Worm (Caenorhabditis elegans): ENCODE results near the gene snx-1.

The snx-1 gene

DNA sequence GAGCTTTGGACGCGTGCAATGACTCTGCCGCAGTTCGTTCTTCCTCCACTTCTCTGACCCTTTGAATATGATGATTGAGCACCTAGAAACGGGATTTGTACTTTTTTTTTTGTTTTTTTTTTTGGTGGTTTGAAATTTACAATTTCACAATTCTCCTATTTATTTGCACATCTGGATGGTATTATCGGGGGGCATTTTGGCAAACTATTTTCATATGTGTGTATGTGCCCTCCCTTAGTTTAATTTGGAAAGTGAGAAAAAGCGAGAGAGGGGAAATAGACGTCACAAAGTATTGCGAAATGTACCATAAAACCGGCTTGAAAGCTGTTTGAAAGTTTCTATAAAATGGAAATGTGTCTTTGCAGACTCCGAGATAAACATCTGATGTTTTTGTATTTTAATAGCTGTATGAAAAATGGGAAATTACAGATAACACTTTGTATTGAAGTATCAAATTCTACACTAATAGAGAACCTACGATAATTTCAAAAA is 42.3 kb upstream of the snx-1 start:
- TF ChIP-seq lsy-2 (tag; optimal IDR thresholded peaks at IDR 0.05): peak in 1 of 2 experiments; percentile 8
- no peak for TF ChIP-seq jun-1 (tag; optimal IDR thresholded peaks at IDR 0.05)
- peak; percentile 97 for TF ChIP-seq dsc-1 (tag; optimal IDR thresholded peaks at IDR 0.05)
- TF ChIP-seq egl-27 (tag; optimal IDR thresholded peaks at IDR 0.05): no peak
- no peak for TF ChIP-seq tbx-2 (tag; optimal IDR thresholded peaks at IDR 0.05)
- TF ChIP-seq ceh-82 (tag; optimal IDR thresholded peaks at IDR 0.05): no peak
- no peak for TF ChIP-seq egl-13 (tag; optimal IDR thresholded peaks at IDR 0.05)
- no peak for TF ChIP-seq mef-2 (tag; optimal IDR thresholded peaks at IDR 0.05)
- no peak for TF ChIP-seq grh-1 (GFP tag; IDR thresholded peaks at IDR 0.05)
- no peak for TF ChIP-seq nhr-12 (tag; optimal IDR thresholded peaks at IDR 0.05)
- TF ChIP-seq nhr-77 (tag; optimal IDR thresholded peaks at IDR 0.05): no peak
- no peak for TF ChIP-seq ztf-11 (tag; optimal IDR thresholded peaks at IDR 0.05)
- no peak for TF ChIP-seq unc-62 (GFP tag; optimal IDR thresholded peaks at IDR 0.05)
- TF ChIP-seq efl-3 (GFP tag; optimal IDR thresholded peaks at IDR 0.05): no peak
- no peak for TF ChIP-seq irx-1 (tag; optimal IDR thresholded peaks at IDR 0.05)
- TF ChIP-seq rnt-1 (tag; optimal IDR thresholded peaks at IDR 0.05): no peak
- TF ChIP-seq snu-23 (GFP tag; optimal IDR thresholded peaks at IDR 0.05): no peak
- TF ChIP-seq isw-1 (GFP tag; IDR thresholded peaks at IDR 0.05): no peak
- TF ChIP-seq nhr-71 (tag; optimal IDR thresholded peaks at IDR 0.05): no peak
- TF ChIP-seq xbp-1 (tag; optimal IDR thresholded peaks at IDR 0.05): no peak
- TF ChIP-seq tlp-1 (tag; optimal IDR thresholded peaks at IDR 0.05): no peak
- TF ChIP-seq lin-14 (GFP tag; optimal IDR thresholded peaks at IDR 0.05): peak; percentile 22
- TF ChIP-seq nhr-28 (tag; optimal IDR thresholded peaks at IDR 0.05): no peak
- TF ChIP-seq sox-4 (tag; optimal IDR thresholded peaks at IDR 0.05): no peak
- TF ChIP-seq aly-2 (tag; optimal IDR thresholded peaks at IDR 0.05): no peak
- TF ChIP-seq ceh-63 (GFP tag; optimal IDR thresholded peaks at IDR 0.05): no peak
- no peak for TF ChIP-seq nhr-237 (tag; optimal IDR thresholded peaks at IDR 0.05)
- no peak for TF ChIP-seq C16A3.4 (tag; optimal IDR thresholded peaks at IDR 0.05)
- no peak for TF ChIP-seq ama-1 (optimal IDR thresholded peaks at IDR 0.05)
- no peak for TF ChIP-seq zag-1 (tag; optimal IDR thresholded peaks at IDR 0.05)
- no peak for TF ChIP-seq mdl-1 (tag; optimal IDR thresholded peaks at IDR 0.05)
- no peak for TF ChIP-seq aha-1 (tag; optimal IDR thresholded peaks at IDR 0.05)
- TF ChIP-seq C04F5.9 (tag; optimal IDR thresholded peaks at IDR 0.05): no peak
- no peak for TF ChIP-seq snpc-4 (tag; optimal IDR thresholded peaks at IDR 0.05)
- TF ChIP-seq skn-1 (tag; optimal IDR thresholded peaks at IDR 0.05): peak; percentile 57
- TF ChIP-seq nhr-11 (tag; optimal IDR thresholded peaks at IDR 0.05): no peak
- TF ChIP-seq fkh-4 (tag; optimal IDR thresholded peaks at IDR 0.05; ENCODE audit: borderline replicate concordance): peak; percentile 93
- TF ChIP-seq hlh-17 (GFP tag; optimal IDR thresholded peaks at IDR 0.05; ENCODE audit: borderline replicate concordance): no peak
- TF ChIP-seq unc-98 (GFP tag; IDR thresholded peaks at IDR 0.05): no peak
- TF ChIP-seq nhr-76 (tag; optimal IDR thresholded peaks at IDR 0.05): no peak
- peak; percentile 38 for TF ChIP-seq zip-4 (GFP tag; optimal IDR thresholded peaks at IDR 0.05)
- TF ChIP-seq lin-15B (tag; optimal IDR thresholded peaks at IDR 0.05): no peak

DNA sequence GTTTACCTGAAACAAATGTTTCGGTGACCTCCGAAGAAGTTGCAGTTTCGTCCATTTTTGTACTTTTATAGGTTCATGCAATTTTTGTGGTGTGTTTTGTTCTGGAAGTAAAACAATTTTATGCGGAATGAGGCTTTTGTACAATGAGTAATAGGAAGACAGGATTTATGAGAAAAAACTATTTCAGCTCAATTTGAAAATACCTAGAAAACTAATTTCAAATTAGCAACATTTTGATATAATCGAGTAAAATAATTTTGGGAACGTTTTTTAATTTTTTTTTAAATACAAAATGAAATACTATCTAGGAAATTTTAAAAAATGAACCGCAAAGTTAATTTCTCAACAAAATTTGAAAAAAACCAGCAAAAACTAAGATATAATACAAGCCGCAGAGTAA is 40.7 kb upstream of the snx-1 start, which contains the start of gene rei-2:
Gene rei-2, minus strand, starts transcription at position 101 of the 400 bp plus-strand sequence.
- TF ChIP-seq ces-1 (GFP tag; optimal IDR thresholded peaks at IDR 0.05): no peak
- no peak for TF ChIP-seq blmp-1 (tag; optimal IDR thresholded peaks at IDR 0.05)
- no peak for TF ChIP-seq ceh-90 (tag; optimal IDR thresholded peaks at IDR 0.05)
- TF ChIP-seq egl-13 (tag; optimal IDR thresholded peaks at IDR 0.05): no peak
- no peak for TF ChIP-seq ceh-82 (tag; optimal IDR thresholded peaks at IDR 0.05)
- TF ChIP-seq tlp-1 (tag; optimal IDR thresholded peaks at IDR 0.05): no peak
- TF ChIP-seq Y116A8C.19 (tag; optimal IDR thresholded peaks at IDR 0.05; ENCODE audit: borderline replicate concordance): no peak
- no peak for TF ChIP-seq nhr-77 (tag; optimal IDR thresholded peaks at IDR 0.05)
- no peak for TF ChIP-seq nhr-237 (tag; optimal IDR thresholded peaks at IDR 0.05)
- no peak for TF ChIP-seq fos-1 (tag; optimal IDR thresholded peaks at IDR 0.05)
- no peak for TF ChIP-seq pag-3 (tag; optimal IDR thresholded peaks at IDR 0.05; ENCODE audit: borderline replicate concordance, insufficient read depth)
- TF ChIP-seq ztf-4 (tag; optimal IDR thresholded peaks at IDR 0.05): no peak
- no peak for TF ChIP-seq nhr-11 (tag; optimal IDR thresholded peaks at IDR 0.05)
- no peak for TF ChIP-seq nhr-85 (tag)
